Fruit fly (Drosophila melanogaster) whole organism, wandering third instar larva: Measurements from ENCODE around the gene Gr22a.

Experiments used
- Abd-B ChIP-seq: fragments of >200 bp; optimal IDR thresholded peaks from 2 replicates; lab custom pipeline; 2017; ENCODE audit warnings: missing biosample characterization, missing genetic modification characterization
- CG32264 ChIP-seq: fragments of 200-800 bp; sonication (Bioruptor generic); optimal IDR thresholded peaks from 2 replicates; lab custom pipeline; 2016; ENCODE audit warnings: missing biosample characterization, missing genetic modification characterization
- Dfd ChIP-seq: fragments of >200 bp; optimal IDR thresholded peaks from 2 replicates; lab custom pipeline; 2017; ENCODE audit warnings: missing biosample characterization, missing genetic modification characterization
- GATAd ChIP-seq: sonication (Bioruptor generic); optimal IDR thresholded peaks from 2 replicates; lab custom pipeline; 2016; ENCODE audit warnings: missing biosample characterization, missing genetic modification characterization
- Hr78 ChIP-seq: fragments of >200 bp; optimal IDR thresholded peaks from 2 replicates; lab custom pipeline; 2017; ENCODE audit warnings: missing biosample characterization, missing genetic modification characterization
- Hr83 ChIP-seq: fragments of 200-300 bp; sonication (Bioruptor generic); optimal IDR thresholded peaks from 2 replicates; lab custom pipeline; 2016; ENCODE audit warnings: missing biosample characterization, mild to moderate bottlenecking, missing genetic modification characterization, moderate library complexity; ENCODE audit not compliant: poor library complexity, severe bottlenecking
- Myc ChIP-seq: fragments of >200 bp; optimal IDR thresholded peaks from 2 replicates; lab custom pipeline; 2017
- Vsx2 ChIP-seq: fragments of 200-300, 225-300 bp; sonication (Bioruptor generic); optimal IDR thresholded peaks from 2 replicates; lab custom pipeline; 2018; ENCODE audit warnings: missing biosample characterization, missing genetic modification characterization; ENCODE audit not compliant: partially characterized antibody
- brk ChIP-seq: fragments of 200-800 bp; sonication (Bioruptor generic); optimal IDR thresholded peaks from 2 replicates; lab custom pipeline; 2016; ENCODE audit warnings: missing biosample characterization, mild to moderate bottlenecking, missing genetic modification characterization
- dmrt93B ChIP-seq: fragments of 200-800 bp; sonication (Bioruptor generic); optimal IDR thresholded peaks from 2 replicates; lab custom pipeline; 2018; ENCODE audit warnings: missing biosample characterization, mild to moderate bottlenecking, missing genetic modification characterization
- dsf ChIP-seq: sonication (Bioruptor generic); optimal IDR thresholded peaks from 2 replicates; lab custom pipeline; 2016; ENCODE audit warnings: missing biosample characterization, missing genetic modification characterization, borderline replicate concordance
- ey ChIP-seq: fragments of 200-800 bp; sonication (Bioruptor generic); optimal IDR thresholded peaks from 2 replicates; lab custom pipeline; 2016; ENCODE audit warnings: missing biosample characterization, missing genetic modification characterization
- fru ChIP-seq: fragments of 200-800 bp; sonication (Bioruptor generic); optimal IDR thresholded peaks from 3 replicates; lab custom pipeline; 2016; ENCODE audit warnings: missing biosample characterization, mild to moderate bottlenecking, missing genetic modification characterization
- lola ChIP-seq: fragments of >200 bp; optimal IDR thresholded peaks from 2 replicates; lab custom pipeline; 2017; ENCODE audit warnings: missing biosample characterization, missing genetic modification characterization
- psq ChIP-seq: fragments of 200-800 bp; sonication (Bioruptor generic); optimal IDR thresholded peaks from 3 replicates; lab custom pipeline; 2017; ENCODE audit warnings: missing biosample characterization, mild to moderate bottlenecking, missing genetic modification characterization, moderate library complexity
- sv ChIP-seq: fragments of 200-800 bp; sonication (Bioruptor generic); optimal IDR thresholded peaks from 3 replicates; lab custom pipeline; 2016; ENCODE audit warnings: missing biosample characterization, missing genetic modification characterization
- tai ChIP-seq: sonication (Bioruptor generic); optimal IDR thresholded peaks from 2 replicates; lab custom pipeline; 2016; ENCODE audit warnings: missing biosample characterization, missing genetic modification characterization
- woc ChIP-seq: sonication (Bioruptor generic); optimal IDR thresholded peaks from 2 replicates; lab custom pipeline; 2016; ENCODE audit warnings: missing biosample characterization, mild to moderate bottlenecking, missing genetic modification characterization

The Gr22a gene

DNA sequence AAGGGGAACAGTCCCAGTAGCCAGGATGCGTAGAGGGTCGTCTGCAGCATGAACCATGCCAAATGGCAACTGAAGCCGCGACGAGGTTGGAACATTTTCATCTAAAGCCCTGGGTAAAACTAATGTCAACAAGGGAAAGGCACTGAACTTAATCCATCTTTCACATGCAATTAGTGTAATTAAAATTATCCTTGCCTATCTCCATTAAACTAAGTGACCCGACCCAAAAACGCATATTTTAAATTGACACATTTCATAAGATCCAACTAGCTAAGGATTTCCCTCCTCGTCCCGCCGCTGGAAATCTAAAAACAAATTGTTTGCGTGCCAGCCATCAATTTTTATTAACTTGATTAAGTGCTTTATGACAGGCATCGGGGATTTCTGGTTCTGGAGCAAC, 38.4 kb downstream of the Gr22a start, which contains the start of gene Gr22f:
TSS of gene Gr22f (minus strand) at position 101 of the 400 bp plus-strand sequence.
- TF ChIP-seq psq (GFP tag; lab: Kevin White, UChicago) = no peak
- no peak for TF ChIP-seq CG32264 (GFP tag; lab: Kevin White, UChicago)
- TF ChIP-seq Abd-B = no peak
- no peak for TF ChIP-seq Myc (lab: Kevin White, UChicago)

DNA sequence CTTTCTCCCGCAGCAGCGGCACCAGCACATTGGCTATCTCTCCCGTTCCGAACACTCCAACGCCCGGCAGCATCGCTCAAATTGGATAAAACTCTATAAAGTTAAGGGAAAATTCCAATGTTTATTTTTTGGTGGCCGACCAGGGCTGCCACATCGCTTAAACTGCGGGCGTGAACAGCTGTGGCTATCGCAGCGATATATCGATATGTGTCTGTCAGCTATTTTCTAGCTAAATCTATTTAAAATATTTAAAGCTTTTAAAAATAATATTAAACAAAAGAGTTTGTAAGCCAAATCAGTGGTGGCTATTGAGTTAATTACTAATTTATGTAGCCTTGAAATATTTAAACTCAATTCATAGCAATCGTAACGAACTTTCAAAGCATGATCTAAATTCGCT, 42.8 kb downstream of the Gr22a start, which contains the start of the genes CG17712 and CG17648:
TSS of gene CG17712 (minus strand) at position 170 of the 400 bp plus-strand sequence.
TSS of gene CG17648 (plus strand) at position 356 of the 400 bp plus-strand sequence.
- TF ChIP-seq Myc (lab: Kevin White, UChicago) (peak; percentile 46), GATAd (no peak), woc (GFP tag; lab: Kevin White, UChicago) (peak; percentile 32)

DNA sequence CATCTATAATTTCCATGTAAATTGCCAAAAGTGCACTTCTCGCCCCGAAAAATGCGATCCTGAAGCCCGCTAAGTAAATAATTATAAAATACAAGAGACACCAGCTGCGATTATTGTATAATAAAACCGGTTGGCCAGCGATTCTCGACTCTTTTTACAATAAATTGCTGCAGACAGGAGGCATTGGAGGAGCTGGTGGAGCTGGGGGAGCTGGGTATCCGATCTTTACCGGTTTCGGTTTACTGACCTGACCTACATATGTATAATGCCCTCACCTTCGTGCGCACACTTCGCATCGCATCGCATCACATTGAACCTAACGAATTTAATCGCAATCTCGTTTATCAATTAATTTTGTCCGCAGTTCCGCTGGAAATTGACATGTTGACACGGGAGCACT, 46.3 kb downstream of the Gr22a start:
- TF ChIP-seq ey (no peak), Vsx2 (GFP tag; lab: Kevin White, UChicago) (peak; percentile 61)

DNA sequence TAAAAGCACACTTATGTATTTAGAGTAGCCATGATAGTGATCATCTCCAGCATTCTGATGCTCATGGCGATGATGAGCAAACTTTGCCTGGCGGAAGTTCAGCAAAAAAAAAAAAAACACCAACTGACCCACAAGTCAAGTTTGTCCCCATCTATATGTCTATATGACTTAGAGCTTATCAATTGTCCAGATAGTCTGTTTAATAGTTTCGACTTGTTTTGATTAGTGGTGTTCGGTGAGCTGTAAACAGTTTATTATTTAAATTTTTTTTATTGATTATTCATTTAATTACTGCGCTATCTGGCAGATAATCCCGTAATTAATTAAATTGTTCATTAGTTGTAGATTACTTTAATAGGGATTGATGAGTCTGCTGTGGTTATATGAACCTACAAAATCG, 50.9 kb downstream of the Gr22a start:
- TF ChIP-seq fru = no peak
- TF ChIP-seq lola (GFP tag; lab: Kevin White, UChicago) = no peak
- TF ChIP-seq dsf = no peak
- TF ChIP-seq tai (GFP tag; lab: Kevin White, UChicago) = no peak
- TF ChIP-seq woc (GFP tag; lab: Kevin White, UChicago) = no peak
- TF ChIP-seq Hr78 (GFP tag; lab: Kevin White, UChicago) = no peak
- no peak for TF ChIP-seq dmrt93B (GFP tag; lab: Kevin White, UChicago)
- TF ChIP-seq Hr83 (GFP tag; lab: Kevin White, UChicago) = no peak
- no peak for TF ChIP-seq brk
- TF ChIP-seq Dfd (GFP tag; lab: Kevin White, UChicago) = no peak
- TF ChIP-seq sv = no peak
